Fruit fly (Drosophila melanogaster): ENCODE results near the gene ssp2.
A peak's percentile ranks its signal among the peaks of the same experiment; 100 is the strongest.

ssp2 gene

DNA sequence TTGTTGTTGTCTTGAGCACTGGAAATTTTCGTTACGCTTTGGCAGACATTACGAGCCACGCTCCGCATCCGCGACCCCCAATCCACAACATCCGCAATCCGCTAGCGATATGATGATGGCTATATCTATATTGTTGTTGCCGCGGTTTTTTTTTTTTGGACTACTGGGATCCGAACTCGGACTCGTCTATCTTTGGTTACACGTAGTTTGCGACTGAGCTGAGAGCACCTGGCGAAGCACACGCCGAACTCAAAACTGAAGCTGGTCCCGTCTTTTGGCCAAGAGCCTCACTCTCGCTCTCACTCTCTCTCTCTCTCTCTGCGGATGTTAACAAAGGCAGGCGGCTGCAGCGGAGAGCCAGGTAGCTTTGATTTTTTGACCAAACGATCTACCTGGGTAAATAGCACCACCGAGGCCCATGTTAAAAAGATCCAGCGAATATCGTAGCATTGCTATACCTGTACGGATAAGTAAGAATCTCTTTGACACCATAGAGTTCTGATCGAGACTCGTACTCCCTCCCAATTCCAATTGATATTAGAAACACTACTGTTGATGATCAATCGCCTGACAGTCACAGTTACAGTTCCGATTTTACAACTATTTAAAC, 39.8 kb upstream of the ssp2 start, which contains the start of gene Rgl (continued):
- TF ChIP-seq CG4730 (GFP tag; IDR thresholded peaks at IDR 0.05) (no peak), zen (tag; optimal IDR thresholded peaks at IDR 0.05) (no peak), Ptx1 (GFP tag; IDR thresholded peaks at IDR 0.05) (no peak), schlank (tag; optimal IDR thresholded peaks at IDR 0.05) (no peak), aop (GFP tag; IDR thresholded peaks at IDR 0.05) (0 out of 2 replicates have a peak, but pooled peaks have one; percentile 26), D (optimal IDR thresholded peaks at IDR 0.05) (no peak), D (GFP tag; optimal IDR thresholded peaks at IDR 0.05) (no peak), CG7987 (GFP tag; optimal IDR thresholded peaks at IDR 0.05) (peak; percentile 29), Lhr (GFP tag; optimal IDR thresholded peaks at IDR 0.05) (no peak), CG34224 (GFP tag; IDR thresholded peaks at IDR 0.05; ENCODE audit: partially characterized antibody) (peak; percentile 28; the same call in 1 of the 3 replicates), bbx (GFP tag; IDR thresholded peaks at IDR 0.05; ENCODE audit: partially characterized antibody) (peak; percentile 24; the same call in 1 of the 2 replicates), tup (GFP tag; optimal IDR thresholded peaks at IDR 0.05) (no peak), en (GFP tag; optimal IDR thresholded peaks at IDR 0.05) (no peak), pum (GFP tag; optimal IDR thresholded peaks at IDR 0.05) (no peak), CG7963 (GFP tag; IDR thresholded peaks at IDR 0.05; ENCODE audit: partially characterized antibody) (no peak), chm (GFP tag; IDR thresholded peaks at IDR 0.05) (peak; percentile 12; the same call in 1 of the 2 replicates), insv (GFP tag; optimal IDR thresholded peaks at IDR 0.05) (peak in 1 of 2 experiments; percentile 78), B-H2 (GFP tag; optimal IDR thresholded peaks at IDR 0.05) (no peak), CG11247 (GFP tag; IDR thresholded peaks at IDR 0.05) (peak; percentile 27; the same call in 1 of the 2 replicates), CG16863 (GFP tag; optimal IDR thresholded peaks at IDR 0.05) (no peak), HLH4C (GFP tag; IDR thresholded peaks at IDR 0.05; ENCODE audit: partially characterized antibody) (no peak), CG11456 (GFP tag; IDR thresholded peaks at IDR 0.05) (no peak), abd-A (tag; optimal IDR thresholded peaks at IDR 0.05) (no peak), Doc3 (GFP tag; IDR thresholded peaks at IDR 0.05; ENCODE audit: partially characterized antibody) (no peak), CG4328 (GFP tag; optimal IDR thresholded peaks at IDR 0.05) (no peak), CG10147 (GFP tag; optimal IDR thresholded peaks at IDR 0.05) (no peak), CG14667 (GFP tag; IDR thresholded peaks at IDR 0.05) (no peak), pzg (GFP tag; optimal IDR thresholded peaks at IDR 0.05) (no peak), CG8765 (GFP tag; IDR thresholded peaks at IDR 0.05) (no peak), CG17612 (GFP tag; IDR thresholded peaks at IDR 0.05) (no peak), CG9437 (GFP tag; optimal IDR thresholded peaks at IDR 0.05) (peak; percentile 29), Kr (GFP tag; optimal IDR thresholded peaks at IDR 0.05) (no peak), CG17829 (tag; optimal IDR thresholded peaks at IDR 0.05) (peak; percentile 3), crol (GFP tag; IDR thresholded peaks at IDR 0.05) (peak; percentile 25; the same call in 1 of the 2 replicates), CG12659 (GFP tag; optimal IDR thresholded peaks at IDR 0.05) (no peak), yki (optimal IDR thresholded peaks at IDR 0.05) (peak; percentile 80), CG2199 (GFP tag; IDR thresholded peaks at IDR 0.05) (no peak), CG7357 (GFP tag; IDR thresholded peaks at IDR 0.05) (no peak), prd (optimal IDR thresholded peaks at IDR 0.05) (no peak), prd (GFP tag; IDR thresholded peaks at IDR 0.05) (no peak), H15 (GFP tag; IDR thresholded peaks at IDR 0.05) (no peak), CG14014 (GFP tag; IDR thresholded peaks at IDR 0.05) (no peak), gce (GFP tag; IDR thresholded peaks at IDR 0.05) (peak; percentile 49; the same call in 1 of the 3 replicates), CG10543 (GFP tag; optimal IDR thresholded peaks at IDR 0.05) (peak; percentile 66), CG9215 (GFP tag; IDR thresholded peaks at IDR 0.05) (no peak), Doc2 (GFP tag; IDR thresholded peaks at IDR 0.05) (no peak), al (GFP tag; IDR thresholded peaks at IDR 0.05) (no peak), CG11398 (GFP tag; optimal IDR thresholded peaks at IDR 0.05) (no peak), ash1 (GFP tag; optimal IDR thresholded peaks at IDR 0.05) (no peak), Hr51 (GFP tag; optimal IDR thresholded peaks at IDR 0.05) (no peak), Hmr (GFP tag; optimal IDR thresholded peaks at IDR 0.05) (no peak)
